Worm (Caenorhabditis elegans): Measurements from ENCODE around the gene T21C12.4.

The T21C12.4 gene

ce11 chrIII:10506699-10507248, 51.0 kb downstream of the T21C12.4 start, which contains the start of the genes sip-1 and sly-1 (continued):
- TF ChIP-seq zip-11 (GFP tag; IDR thresholded peaks at IDR 0.05): no peak
- no peak for TF ChIP-seq mxl-3 (GFP tag; optimal IDR thresholded peaks at IDR 0.05)
- TF ChIP-seq unc-39 (tag; optimal IDR thresholded peaks at IDR 0.05): no peak
- peak; percentile 66 for TF ChIP-seq nhr-77 (tag; optimal IDR thresholded peaks at IDR 0.05)
- TF ChIP-seq egl-43 (GFP tag; IDR thresholded peaks at IDR 0.05): no peak
- TF ChIP-seq nhr-11 (tag; optimal IDR thresholded peaks at IDR 0.05): no peak
- no peak for TF ChIP-seq madf-9 (GFP tag; conservative IDR thresholded peaks at IDR 0.05)
- TF ChIP-seq snpc-4 (tag; optimal IDR thresholded peaks at IDR 0.05): no peak
- TF ChIP-seq set-16 (GFP tag; IDR thresholded peaks at IDR 0.05): no peak
- TF ChIP-seq zag-1 (tag; optimal IDR thresholded peaks at IDR 0.05): no peak
- no peak for TF ChIP-seq ama-1 (optimal IDR thresholded peaks at IDR 0.05)
- TF ChIP-seq F49E8.2 (tag; optimal IDR thresholded peaks at IDR 0.05; ENCODE audit: borderline replicate concordance): no peak
- TF ChIP-seq F10B5.3 (tag; optimal IDR thresholded peaks at IDR 0.05): no peak
- TF ChIP-seq ztf-11 (tag; optimal IDR thresholded peaks at IDR 0.05): no peak
- peak; percentile 33 for TF ChIP-seq zip-2 (tag; optimal IDR thresholded peaks at IDR 0.05)
- TF ChIP-seq madf-5 (GFP tag; IDR thresholded peaks at IDR 0.05): no peak
- no peak for TF ChIP-seq unc-62 (GFP tag; optimal IDR thresholded peaks at IDR 0.05 in 1 of 2)
- TF ChIP-seq unc-62 (tag; optimal IDR thresholded peaks at IDR 0.05): no peak
- TF ChIP-seq zfp-3 (GFP tag; conservative IDR thresholded peaks at IDR 0.05): no peak
- no peak for TF ChIP-seq nhr-237 (tag; optimal IDR thresholded peaks at IDR 0.05)
- no peak for TF ChIP-seq Y48G9A.11 (GFP tag; IDR thresholded peaks at IDR 0.05)
- TF ChIP-seq php-3 (GFP tag; IDR thresholded peaks at IDR 0.05): no peak
- TF ChIP-seq spr-1 (tag; optimal IDR thresholded peaks at IDR 0.05): peak; percentile 40
- TF ChIP-seq lin-29 (GFP tag; IDR thresholded peaks at IDR 0.05): no peak
- TF ChIP-seq vab-7 (GFP tag; IDR thresholded peaks at IDR 0.05): no peak
- TF ChIP-seq Y105C5A.15 (GFP tag; IDR thresholded peaks at IDR 0.05): no peak
- TF ChIP-seq hlh-30 (tag; optimal IDR thresholded peaks at IDR 0.05; ENCODE audit: insufficient read depth): peak; percentile 80
- TF ChIP-seq ctbp-1 (GFP tag; IDR thresholded peaks at IDR 0.05): no peak
- no peak for TF ChIP-seq ceh-82 (tag; optimal IDR thresholded peaks at IDR 0.05)
- no peak for TF ChIP-seq lir-3 (tag; optimal IDR thresholded peaks at IDR 0.05)
- no peak for TF ChIP-seq lin-39 (tag; optimal IDR thresholded peaks at IDR 0.05)
- no peak for TF ChIP-seq mdt-29 (GFP tag; IDR thresholded peaks at IDR 0.05)
- TF ChIP-seq Y75B8A.6 (GFP tag; IDR thresholded peaks at IDR 0.05): no peak
- no peak for TF ChIP-seq lin-13 (GFP tag; optimal IDR thresholded peaks at IDR 0.05)
- peak; percentile 72 for TF ChIP-seq T20F7.1 (GFP tag; optimal IDR thresholded peaks at IDR 0.05)
- TF ChIP-seq ceh-20 (GFP tag; IDR thresholded peaks at IDR 0.05): no peak
- no peak for TF ChIP-seq nhr-48 (tag; optimal IDR thresholded peaks at IDR 0.05)
- TF ChIP-seq F44E2.7 (GFP tag; IDR thresholded peaks at IDR 0.05): no peak
- no peak for TF ChIP-seq ZK546.5 (tag; optimal IDR thresholded peaks at IDR 0.05)
- no peak for TF ChIP-seq tag-97 (GFP tag; IDR thresholded peaks at IDR 0.05)
- no peak for TF ChIP-seq mdl-1 (tag; optimal IDR thresholded peaks at IDR 0.05)
- no peak for TF ChIP-seq jun-1 (tag; optimal IDR thresholded peaks at IDR 0.05)
- no peak for TF ChIP-seq skn-1 (tag; optimal IDR thresholded peaks at IDR 0.05)
- no peak for TF ChIP-seq ceh-28 (tag; optimal IDR thresholded peaks at IDR 0.05)
- no peak for TF ChIP-seq daf-8 (GFP tag; IDR thresholded peaks at IDR 0.05)
- no peak for TF ChIP-seq spr-3 (GFP tag; optimal IDR thresholded peaks at IDR 0.05)
- TF ChIP-seq mep-1 (tag; optimal IDR thresholded peaks at IDR 0.05): peak; percentile 83
- TF ChIP-seq fkh-10 (GFP tag; optimal IDR thresholded peaks at IDR 0.05): no peak
- no peak for TF ChIP-seq ces-1 (GFP tag; optimal IDR thresholded peaks at IDR 0.05)
- peak; percentile 88 for TF ChIP-seq dve-1 (tag; optimal IDR thresholded peaks at IDR 0.05; ENCODE audit: insufficient read depth)
- no peak for TF ChIP-seq ceh-32 (tag; optimal IDR thresholded peaks at IDR 0.05; ENCODE audit: poor library complexity)
- peak in 1 of 2 experiments; percentile 42 for TF ChIP-seq hif-1 (tag; optimal IDR thresholded peaks at IDR 0.05)
- no peak for TF ChIP-seq nhr-42 (GFP tag; IDR thresholded peaks at IDR 0.05)
